Worm (Caenorhabditis elegans) whole organism, L2 larva: ENCODE data around the gene ins-2.

Source experiments
- F13H6.1 ChIP-seq: sonication (generic microtip); optimal IDR thresholded peaks from 2 replicates; lab custom pipeline; 2016; ENCODE audit warnings: missing genetic modification characterization, missing compliant biosample characterization
- Y55F3AM.14 ChIP-seq: fragments of 200-800 bp; sonication (Bioruptor generic); optimal IDR thresholded peaks from 2 replicates; lab custom pipeline; 2018; ENCODE audit warnings: mild to moderate bottlenecking, missing genetic modification characterization, missing compliant biosample characterization
- ama-1 ChIP-seq: fragments of 150-350 bp; optimal IDR thresholded peaks from 2 replicates; lab custom pipeline; 2018; ENCODE audit warnings: inconsistent platforms
- blmp-1 ChIP-seq: sonication (generic microtip); optimal IDR thresholded peaks from 2 replicates; lab custom pipeline; 2017; ENCODE audit warnings: missing genetic modification characterization, mild to moderate bottlenecking, missing compliant biosample characterization, antibody characterized with exemption, moderate library complexity; ENCODE audit not compliant: insufficient read depth
- dmd-4 ChIP-seq: sonication (generic microtip); optimal IDR thresholded peaks from 2 replicates; lab custom pipeline; 2017; ENCODE audit warnings: missing biosample characterization, missing genetic modification characterization
- egl-27 ChIP-seq: sonication (generic microtip); optimal IDR thresholded peaks from 3 replicates; lab custom pipeline; 2017; ENCODE audit warnings: missing biosample characterization, missing genetic modification reagents, missing genetic modification characterization
- lin-13 ChIP-seq: fragments of 150-350 bp; optimal IDR thresholded peaks from 2 replicates; lab custom pipeline; 2014; ENCODE audit warnings: missing biosample characterization, missing genetic modification reagents, missing genetic modification characterization
- lsy-2 ChIP-seq, 2 experiments: fragments of 150-350 bp in 1 of 2; sonication (generic microtip) in 1 of 2; optimal IDR thresholded peaks; 2 replicates each; lab custom pipeline; 2014 to 2017; ENCODE audit warnings: missing biosample characterization in 2 of 2, missing genetic modification characterization in 2 of 2
- mdl-1 ChIP-seq, 2 experiments: fragments of 150-350 bp in 1 of 2; sonication (generic microtip) in 1 of 2; optimal IDR thresholded peaks; 2 replicates each; lab custom pipeline; 2017; ENCODE audit warnings: missing biosample characterization in 2 of 2, missing genetic modification characterization in 2 of 2
- nhr-12 ChIP-seq: fragments of 150-350 bp; optimal IDR thresholded peaks from 2 replicates; lab custom pipeline; 2014; ENCODE audit warnings: missing biosample characterization, missing genetic modification characterization
- nhr-237 ChIP-seq: fragments of 150-350 bp; optimal IDR thresholded peaks from 2 replicates; lab custom pipeline; 2014; ENCODE audit warnings: missing biosample characterization, missing genetic modification characterization
- unc-39 ChIP-seq: fragments of 150-350 bp; optimal IDR thresholded peaks from 2 replicates; lab custom pipeline; 2014; ENCODE audit warnings: missing biosample characterization, missing genetic modification characterization
- ztf-11 ChIP-seq: sonication (generic microtip); optimal IDR thresholded peaks from 2 replicates; lab custom pipeline; 2017; ENCODE audit warnings: missing biosample characterization, missing genetic modification characterization

- no peak for TF ChIP-seq unc-39 (tag; lab: Kevin White, UChicago)
- TF ChIP-seq mdl-1 (tag; optimal IDR thresholded peaks at IDR 0.05; lab: Kevin White, UChicago) = no peak
- TF ChIP-seq nhr-237 (tag; lab: Kevin White, UChicago) = no peak
- TF ChIP-seq Y55F3AM.14 (GFP tag; lab: Kevin White, UChicago) = no peak
- no peak for TF ChIP-seq ama-1
- no peak for TF ChIP-seq blmp-1 (tag; lab: Kevin White, UChicago)
- no peak for TF ChIP-seq nhr-12 (tag; lab: Kevin White, UChicago)
- TF ChIP-seq dmd-4 (tag; lab: Kevin White, UChicago) = no peak
- TF ChIP-seq F13H6.1 (tag; lab: Kevin White, UChicago) = no peak
- TF ChIP-seq lin-13 (GFP tag; lab: Kevin White, UChicago) = no peak
- no peak for TF ChIP-seq egl-27 (tag; lab: Kevin White, UChicago)
- TF ChIP-seq lsy-2 (tag; optimal IDR thresholded peaks at IDR 0.05; lab: Kevin White, UChicago) = no peak
- no peak for TF ChIP-seq ztf-11 (tag; lab: Kevin White, UChicago)
Measured at ce11 chrII:5961317-5961716, 27.0 kb upstream of the ins-2 start, which contains the start of gene B0034.7.
